Fruit fly (Drosophila melanogaster) whole organism, embryonic: ENCODE measurements around the gene mRpL4.

Experiments
- Abd-B ChIP-seq: fragments of 200-800 bp; sonication (Bioruptor generic); optimal IDR thresholded peaks from 2 replicates; lab custom pipeline; 2018; ENCODE audit warnings: missing biosample characterization, mild to moderate bottlenecking, missing genetic modification characterization, moderate library complexity
- CG10959 ChIP-seq: fragments of 200-800 bp; sonication (Bioruptor generic); IDR thresholded peaks from 2 replicates; pipeline ENCODE4 v1.3.6; 2022; ENCODE audit warnings: missing biosample characterization, missing genetic modification characterization
- CG11247 ChIP-seq: fragments of 200-800 bp; sonication (Bioruptor generic); IDR thresholded peaks from 2 replicates; pipeline ENCODE4 v1.3.6; 2022; ENCODE audit warnings: missing biosample characterization, missing genetic modification characterization
- CG12942 ChIP-seq: fragments of 200-800 bp; sonication (Bioruptor generic); optimal IDR thresholded peaks from 3 replicates; lab custom pipeline; 2016; ENCODE audit warnings: missing biosample characterization, missing genetic modification characterization
- CG13424 ChIP-seq: fragments of 200-800 bp; sonication (Bioruptor generic); optimal IDR thresholded peaks from 2 replicates; lab custom pipeline; 2019; ENCODE audit warnings: missing biosample characterization, mild to moderate bottlenecking, missing genetic modification characterization, moderate library complexity
- CG14014 ChIP-seq: fragments of 200-800 bp; sonication (Bioruptor generic); IDR thresholded peaks from 2 replicates; pipeline ENCODE4 v1.3.6; 2022; ENCODE audit warnings: missing biosample characterization, missing genetic modification characterization
- CG15601 ChIP-seq: fragments of 200-800 bp; sonication (Bioruptor generic); optimal IDR thresholded peaks from 3 replicates; lab custom pipeline; 2019; ENCODE audit warnings: missing biosample characterization, mild to moderate bottlenecking, missing genetic modification characterization, moderate library complexity
- CG1647 ChIP-seq: fragments of 200-800 bp; sonication (Bioruptor generic); optimal IDR thresholded peaks from 3 replicates; lab custom pipeline; 2016; ENCODE audit warnings: missing biosample characterization, missing genetic modification characterization
- CG17385 ChIP-seq: fragments of 200-800 bp; sonication (Bioruptor generic); optimal IDR thresholded peaks from 3 replicates; lab custom pipeline; 2018; ENCODE audit warnings: missing biosample characterization, mild to moderate bottlenecking, missing genetic modification characterization
- CG17829 ChIP-seq: fragments of 200-800 bp; optimal IDR thresholded peaks from 2 replicates; lab custom pipeline; 2019; ENCODE audit warnings: missing biosample characterization, mild to moderate bottlenecking, missing genetic modification characterization, moderate library complexity
- CG2678 ChIP-seq: fragments of 200-800 bp; sonication (Bioruptor generic); optimal IDR thresholded peaks from 3 replicates; lab custom pipeline; 2019; ENCODE audit warnings: missing biosample characterization, mild to moderate bottlenecking, missing genetic modification characterization, moderate library complexity
- CG30403 ChIP-seq: fragments of 200-800 bp; sonication (Bioruptor generic); optimal IDR thresholded peaks from 3 replicates; lab custom pipeline; 2016; ENCODE audit warnings: missing biosample characterization, missing genetic modification characterization
- CG32767 ChIP-seq: fragments of 200-800 bp; sonication (Bioruptor generic); IDR thresholded peaks from 2 replicates; pipeline ENCODE4 v1.3.6; 2022; ENCODE audit warnings: missing biosample characterization, missing genetic modification characterization
- CG34376 ChIP-seq: fragments of 200-800 bp; sonication (Bioruptor generic); optimal IDR thresholded peaks from 2 replicates; lab custom pipeline; 2018; ENCODE audit warnings: missing biosample characterization, mild to moderate bottlenecking, missing genetic modification characterization
- CG5953 ChIP-seq: fragments of 200-800 bp; sonication (Bioruptor generic); IDR thresholded peaks from 2 replicates; pipeline ENCODE4 v1.3.6; 2022; ENCODE audit warnings: missing biosample characterization, missing genetic modification characterization
- CG8944 ChIP-seq: fragments of 200-800 bp; sonication (Bioruptor generic); optimal IDR thresholded peaks from 3 replicates; lab custom pipeline; 2016; ENCODE audit warnings: missing biosample characterization, missing genetic modification characterization
- CG9437 ChIP-seq: fragments of 200-800 bp; sonication (Bioruptor generic); optimal IDR thresholded peaks from 2 replicates; lab custom pipeline; 2018; ENCODE audit warnings: missing biosample characterization, mild to moderate bottlenecking, missing genetic modification characterization
- D ChIP-seq, 2 experiments: fragments of 200-800 bp in 1 of 2; fragments of >200 bp in 1 of 2; sonication (Bioruptor generic) in 1 of 2; optimal IDR thresholded peaks; 2 replicates in 1 of 2; 3 replicates in 1 of 2; lab custom pipeline; 2017; ENCODE audit warnings: mild to moderate bottlenecking in 1 of 2, missing biosample characterization in 1 of 2, missing genetic modification characterization in 1 of 2, missing genetic modification reagents in 1 of 2
- Dip3 ChIP-seq: fragments of 200-800 bp; sonication (Bioruptor generic); optimal IDR thresholded peaks from 3 replicates; lab custom pipeline; 2016; ENCODE audit warnings: missing biosample characterization, missing genetic modification characterization
- Fer3 ChIP-seq: fragments of 200-800 bp; sonication (Bioruptor generic); optimal IDR thresholded peaks from 2 replicates; lab custom pipeline; 2018; ENCODE audit warnings: missing biosample characterization, mild to moderate bottlenecking, missing genetic modification characterization, moderate library complexity
- H15 ChIP-seq: fragments of 200-800 bp; sonication (Bioruptor generic); IDR thresholded peaks from 3 replicates; pipeline ENCODE4 v1.3.6; 2022; ENCODE audit warnings: missing biosample characterization, missing genetic modification characterization
- H2.0 ChIP-seq: fragments of 200-800 bp; sonication (Bioruptor generic); IDR thresholded peaks from 2 replicates; pipeline ENCODE4 v1.3.6; 2022; ENCODE audit warnings: missing biosample characterization, missing genetic modification characterization
- Hey ChIP-seq: fragments of 200-800 bp; sonication (Bioruptor generic); optimal IDR thresholded peaks from 3 replicates; lab custom pipeline; 2018; ENCODE audit warnings: missing biosample characterization, mild to moderate bottlenecking, missing genetic modification characterization
- Hmr ChIP-seq: fragments of 200-800 bp; sonication (Bioruptor generic); optimal IDR thresholded peaks from 3 replicates; lab custom pipeline; 2017; ENCODE audit warnings: mild to moderate bottlenecking, missing biosample characterization, missing genetic modification reagents, missing genetic modification characterization
- Meics ChIP-seq: fragments of 200-800 bp; sonication (Bioruptor generic); optimal IDR thresholded peaks from 2 replicates; lab custom pipeline; 2017; ENCODE audit warnings: missing biosample characterization, mild to moderate bottlenecking, missing genetic modification characterization
- Poxn ChIP-seq: fragments of 200-800 bp; sonication (Bioruptor generic); IDR thresholded peaks from 2 replicates; pipeline ENCODE4 v1.3.6; 2022; ENCODE audit warnings: missing biosample characterization, missing genetic modification characterization
- Ssrp ChIP-seq: fragments of 200-800 bp; sonication (Bioruptor generic); optimal IDR thresholded peaks from 2 replicates; lab custom pipeline; 2018; ENCODE audit warnings: missing biosample characterization, mild to moderate bottlenecking, missing genetic modification characterization, moderate library complexity
- br ChIP-seq: fragments of >200 bp; optimal IDR thresholded peaks from 2 replicates; lab custom pipeline; 2017
- cato ChIP-seq: fragments of 200-800 bp; sonication (Bioruptor generic); optimal IDR thresholded peaks from 2 replicates; lab custom pipeline; 2016; ENCODE audit warnings: missing biosample characterization, missing genetic modification characterization, borderline replicate concordance
- dan ChIP-seq: fragments of 200-800 bp; sonication (Bioruptor generic); IDR thresholded peaks from 2 replicates; pipeline ENCODE4 v1.3.6; 2022; ENCODE audit warnings: missing biosample characterization, missing genetic modification characterization
- dm ChIP-seq: fragments of 200-800 bp; sonication (Bioruptor generic); optimal IDR thresholded peaks from 3 replicates; lab custom pipeline; 2016; ENCODE audit warnings: missing biosample characterization, missing genetic modification characterization
- dmrt11E ChIP-seq: fragments of 200-800 bp; sonication (Bioruptor generic); optimal IDR thresholded peaks from 3 replicates; lab custom pipeline; 2018; ENCODE audit warnings: missing biosample characterization, mild to moderate bottlenecking, missing genetic modification characterization, moderate library complexity
- dysf ChIP-seq: fragments of 200-800 bp; sonication (Bioruptor generic); IDR thresholded peaks from 3 replicates; pipeline ENCODE4 v1.3.6; 2022; ENCODE audit warnings: missing biosample characterization, missing genetic modification characterization
- emc ChIP-seq: fragments of 200-800 bp; sonication (Bioruptor generic); optimal IDR thresholded peaks from 2 replicates; lab custom pipeline; 2016; ENCODE audit warnings: missing biosample characterization, missing genetic modification characterization
- gro ChIP-seq: fragments of 200-800 bp; sonication (Bioruptor generic); optimal IDR thresholded peaks from 2 replicates; lab custom pipeline; 2016; ENCODE audit warnings: missing biosample characterization, missing genetic modification characterization
- her ChIP-seq: fragments of 200-800 bp; sonication (Bioruptor generic); optimal IDR thresholded peaks from 2 replicates; lab custom pipeline; 2016; ENCODE audit warnings: missing biosample characterization, missing genetic modification characterization
- ind ChIP-seq: fragments of 200-800 bp; sonication (Bioruptor generic); optimal IDR thresholded peaks from 3 replicates; lab custom pipeline; 2016; ENCODE audit warnings: missing biosample characterization, missing genetic modification characterization
- insv ChIP-seq, 2 experiments: fragments of 200-800 bp; sonication (Bioruptor generic); optimal IDR thresholded peaks; 3 replicates each; lab custom pipeline; 2016 to 2018; ENCODE audit warnings: missing biosample characterization in 2 of 2, missing genetic modification characterization in 2 of 2
- lab ChIP-seq: fragments of 200-800 bp; sonication (Bioruptor generic); optimal IDR thresholded peaks from 3 replicates; lab custom pipeline; 2017; ENCODE audit warnings: missing biosample characterization, missing genetic modification characterization, mild to moderate bottlenecking, moderate library complexity, missing genetic modification reagents
- lilli ChIP-seq: fragments of 200-800 bp; sonication (Bioruptor generic); optimal IDR thresholded peaks from 3 replicates; lab custom pipeline; 2016; ENCODE audit warnings: missing biosample characterization, missing genetic modification characterization
- nau ChIP-seq: fragments of 200-800 bp; sonication (Bioruptor generic); optimal IDR thresholded peaks from 3 replicates; lab custom pipeline; 2017; ENCODE audit warnings: missing biosample characterization, mild to moderate bottlenecking, missing genetic modification characterization, missing genetic modification reagents
- peb ChIP-seq: fragments of 200-800 bp; sonication (Bioruptor generic); IDR thresholded peaks from 2 replicates; pipeline ENCODE4 v1.3.6; 2022; ENCODE audit warnings: missing biosample characterization, missing genetic modification characterization
- ro ChIP-seq: fragments of 200-800 bp; sonication (Bioruptor generic); IDR thresholded peaks from 2 replicates; pipeline ENCODE4 v1.3.6; 2022; ENCODE audit warnings: missing biosample characterization, missing genetic modification characterization
- run ChIP-seq: fragments of 200-800 bp; sonication (Bioruptor generic); optimal IDR thresholded peaks from 3 replicates; lab custom pipeline; 2018; ENCODE audit warnings: missing biosample characterization, mild to moderate bottlenecking, missing genetic modification characterization
- sens ChIP-seq: fragments of 200-800 bp; sonication (Bioruptor generic); peaks from one replicate; lab custom pipeline; 2016; ENCODE audit warnings: missing biosample characterization, missing genetic modification characterization
- sim ChIP-seq: fragments of 200-800 bp; sonication (Bioruptor generic); IDR thresholded peaks from 2 replicates; pipeline ENCODE4 v1.3.6; 2022; ENCODE audit warnings: missing biosample characterization, missing genetic modification characterization
- sug ChIP-seq: fragments of 200-800 bp; optimal IDR thresholded peaks from 2 replicates; lab custom pipeline; 2019; ENCODE audit warnings: missing biosample characterization, mild to moderate bottlenecking, missing genetic modification characterization, moderate library complexity
- tap ChIP-seq: fragments of 200-800 bp; optimal IDR thresholded peaks from 3 replicates; lab custom pipeline; 2019; ENCODE audit warnings: missing biosample characterization, mild to moderate bottlenecking, missing genetic modification characterization, moderate library complexity
- wek ChIP-seq: fragments of 200-800 bp; sonication (Bioruptor generic); optimal IDR thresholded peaks from 3 replicates; lab custom pipeline; 2018; ENCODE audit warnings: missing biosample characterization, mild to moderate bottlenecking, missing genetic modification characterization, moderate library complexity
- zf30C ChIP-seq: fragments of 200-800 bp; sonication (Bioruptor generic); optimal IDR thresholded peaks from 3 replicates; lab custom pipeline; 2018; ENCODE audit warnings: missing biosample characterization, mild to moderate bottlenecking, missing genetic modification characterization

mRpL4 gene

DNA sequence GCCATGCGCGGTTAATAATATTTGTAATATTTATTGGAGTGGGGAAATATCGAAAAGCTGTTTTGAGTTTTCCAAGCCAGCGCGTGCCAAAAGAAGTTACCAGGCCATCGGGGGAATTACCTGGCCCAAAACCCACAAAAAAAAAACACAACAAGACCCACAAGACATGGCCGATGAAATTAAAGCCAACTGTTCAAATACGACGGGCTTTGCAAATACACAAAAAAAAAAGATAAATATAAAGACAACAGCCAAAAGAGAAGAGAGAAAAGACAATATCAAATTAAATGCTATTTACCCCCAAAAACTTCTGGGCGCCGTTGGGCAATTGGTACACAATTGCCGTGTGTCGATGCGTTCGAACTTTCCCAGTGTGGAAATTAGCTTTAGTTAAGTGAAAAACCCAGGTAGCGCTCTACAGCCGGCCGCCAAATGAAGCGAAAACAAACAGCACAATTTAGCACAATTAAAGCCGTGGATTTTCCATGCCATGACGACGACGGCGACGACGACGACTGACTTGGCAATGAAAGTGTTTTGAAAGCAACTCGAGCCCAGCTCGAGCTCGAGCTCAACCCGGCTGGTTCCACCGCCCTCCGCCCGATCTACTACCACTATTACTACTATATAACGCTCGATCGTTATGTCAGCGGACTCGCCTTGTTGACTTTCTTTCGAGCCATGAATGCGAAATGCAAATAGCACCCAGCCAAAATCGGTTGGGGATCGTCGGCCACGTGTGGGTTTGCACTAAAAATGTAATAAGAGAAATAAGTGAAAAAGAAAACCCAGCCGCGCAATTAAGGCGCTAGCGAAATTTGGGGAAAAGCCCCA, 10.9 kb downstream of the mRpL4 start (continued):
- TF ChIP-seq sug (tag; lab: Kevin White, UChicago) (no peak), dan (GFP tag; lab: Robert Waterston, UW) (no peak), sim (GFP tag; lab: Robert Waterston, UW) (no peak), tap (tag; lab: Kevin White, UChicago) (no peak), insv (GFP tag; optimal IDR thresholded peaks at IDR 0.05; lab: Kevin White, UChicago) (peak in 1 of 2 experiments; percentile 40), nau (peak; percentile 14), H2.0 (no peak), Poxn (GFP tag; lab: Robert Waterston, UW) (no peak), Ssrp (no peak), CG13424 (tag; lab: Kevin White, UChicago) (peak; percentile 26), zf30C (no peak), peb (GFP tag; lab: Robert Waterston, UW) (no peak), CG11247 (GFP tag; lab: Robert Waterston, UW) (peak; percentile 51), CG12942 (GFP tag; lab: Kevin White, UChicago) (peak; percentile 22), CG15601 (tag; lab: Kevin White, UChicago) (peak; percentile 74), emc (GFP tag; lab: Kevin White, UChicago) (no peak), sens (GFP tag; lab: Kevin White, UChicago) (peak; percentile 83), H15 (no peak), wek (GFP tag; lab: Kevin White, UChicago) (peak; percentile 72), CG9437 (no peak), CG17829 (tag; lab: Kevin White, UChicago) (no peak), CG30403 (no peak), CG34376 (GFP tag; lab: Kevin White, UChicago) (peak; percentile 17), CG17385 (GFP tag; lab: Kevin White, UChicago) (peak; percentile 34), CG32767 (GFP tag; lab: Robert Waterston, UW) (0 out of 2 replicates have a peak, but pooled peaks have one; percentile 12), ind (GFP tag; lab: Kevin White, UChicago) (no peak), her (peak; percentile 34), lilli (no peak), CG14014 (GFP tag; lab: Robert Waterston, UW) (peak; percentile 60; the same call in 1 of the 2 replicates), CG2678 (tag; lab: Kevin White, UChicago) (peak; percentile 64), lab (GFP tag; lab: Kevin White, UChicago) (peak; percentile 73), Fer3 (tag; lab: Kevin White, UChicago) (peak; percentile 43), Hmr (GFP tag; lab: Kevin White, UChicago) (peak; percentile 82), CG1647 (GFP tag; lab: Kevin White, UChicago) (peak; percentile 37), Meics (GFP tag; lab: Kevin White, UChicago) (peak; percentile 55), D (optimal IDR thresholded peaks at IDR 0.05; lab: Kevin White, UChicago) (no peak), D (GFP tag; optimal IDR thresholded peaks at IDR 0.05; lab: Kevin White, UChicago) (peak; percentile 4), Hey (peak; percentile 0), Abd-B (no peak), dysf (GFP tag; lab: Robert Waterston, UW) (peak; percentile 37; the same call in 1 of the 3 replicates), run (no peak), Dip3 (GFP tag; lab: Kevin White, UChicago) (peak; percentile 36), ro (GFP tag; lab: Robert Waterston, UW) (no peak), br (lab: Kevin White, UChicago) (no peak), cato (GFP tag; lab: Kevin White, UChicago) (no peak), dmrt11E (no peak), gro (GFP tag; lab: Kevin White, UChicago) (peak; percentile 39), CG10959 (GFP tag; lab: Robert Waterston, UW) (no peak), dm (GFP tag; lab: Kevin White, UChicago) (no peak), CG5953 (peak; percentile 73), CG8944 (GFP tag; lab: Kevin White, UChicago) (no peak)
